Worm (Caenorhabditis elegans) whole organism, L1 larva: Measurements from ENCODE around the gene puf-8.

Source experiments
- C04F5.9 ChIP-seq: sonication (generic microtip); optimal IDR thresholded peaks from 2 replicates; lab custom pipeline; 2016; ENCODE audit warnings: missing genetic modification characterization, missing compliant biosample characterization
- Y116A8C.19 ChIP-seq: sonication (generic microtip); optimal IDR thresholded peaks from 2 replicates; lab custom pipeline; 2016; ENCODE audit warnings: missing compliant biosample characterization, missing genetic modification characterization, borderline replicate concordance
- ama-1 ChIP-seq: fragments of 150-350 bp; optimal IDR thresholded peaks from 2 replicates; lab custom pipeline; 2014
- blmp-1 ChIP-seq: fragments of 150-350 bp; optimal IDR thresholded peaks from 2 replicates; lab custom pipeline; 2014; ENCODE audit warnings: missing biosample characterization, missing genetic modification characterization
- ceh-63 ChIP-seq: fragments of 200-800 bp; sonication (Bioruptor generic); optimal IDR thresholded peaks from 2 replicates; lab custom pipeline; 2018; ENCODE audit warnings: mild to moderate bottlenecking, missing genetic modification characterization, missing compliant biosample characterization
- ceh-82 ChIP-seq, 3 experiments: fragments of 150-350 bp in 1 of 3; sonication (generic microtip) in 2 of 3; optimal IDR thresholded peaks; 2 replicates each; lab custom pipeline; 2014 to 2017; ENCODE audit warnings: missing biosample characterization in 3 of 3, missing genetic modification characterization in 3 of 3
- ceh-88 ChIP-seq: fragments of 200-800 bp; sonication (Bioruptor generic); IDR thresholded peaks from 2 replicates; pipeline ENCODE4 v1.3.6; 2022; ENCODE audit warnings: missing genetic modification characterization, missing compliant biosample characterization
- ceh-90 ChIP-seq: sonication (generic microtip); optimal IDR thresholded peaks from 2 replicates; lab custom pipeline; 2016; ENCODE audit warnings: missing genetic modification characterization, missing compliant biosample characterization
- dpl-1 ChIP-seq, 3 experiments: fragments of 150-350 bp in 2 of 3; sonication (generic microtip) in 1 of 3; optimal IDR thresholded peaks; 2 replicates each; lab custom pipeline; 2014 to 2017; ENCODE audit warnings: missing biosample characterization in 3 of 3, missing genetic modification characterization in 3 of 3, missing genetic modification reagents in 3 of 3
- dsc-1 ChIP-seq: sonication (generic microtip); optimal IDR thresholded peaks from 2 replicates; lab custom pipeline; 2016; ENCODE audit warnings: mild to moderate bottlenecking, missing genetic modification characterization, missing compliant biosample characterization
- egl-13 ChIP-seq: sonication (generic microtip); optimal IDR thresholded peaks from 2 replicates; lab custom pipeline; 2016; ENCODE audit warnings: missing genotype, missing genetic modification reagents, missing genetic modification characterization, missing compliant biosample characterization
- egl-27 ChIP-seq, 2 experiments: fragments of 150-350 bp in 1 of 2; sonication (generic microtip); optimal IDR thresholded peaks; 3 replicates each; lab custom pipeline; 2017 to 2018; ENCODE audit warnings: missing biosample characterization in 2 of 2, missing genetic modification characterization in 2 of 2, missing genetic modification reagents in 2 of 2
- elt-3 ChIP-seq, 6 experiments: fragments of 150-350 bp in 1 of 6; sonication (generic microtip); optimal IDR thresholded peaks; 2 replicates each; lab custom pipeline; 2017 to 2018; ENCODE audit warnings: missing biosample characterization in 6 of 6, missing genetic modification characterization in 6 of 6, inconsistent platforms in 1 of 6
- fos-1 ChIP-seq: fragments of 150-350 bp; optimal IDR thresholded peaks from 2 replicates; lab custom pipeline; 2014; ENCODE audit warnings: missing biosample characterization, missing genetic modification characterization
- grh-1 ChIP-seq: fragments of 200-800 bp; sonication (Bioruptor generic); IDR thresholded peaks from 2 replicates; pipeline ENCODE4 v1.3.6; 2022; ENCODE audit warnings: missing genetic modification reagents, missing genetic modification characterization, missing compliant biosample characterization
- hlh-4 ChIP-seq: sonication (generic microtip); optimal IDR thresholded peaks from 2 replicates; lab custom pipeline; 2016; ENCODE audit warnings: mild to moderate bottlenecking, missing genetic modification characterization, missing compliant biosample characterization
- hpl-2 ChIP-seq: fragments of 150-350 bp; optimal IDR thresholded peaks from 2 replicates; lab custom pipeline; 2014; ENCODE audit warnings: missing biosample characterization, missing genetic modification reagents, missing genetic modification characterization
- lin-13 ChIP-seq: fragments of 150-350 bp; optimal IDR thresholded peaks from 2 replicates; lab custom pipeline; 2014; ENCODE audit warnings: missing biosample characterization, missing genetic modification reagents, missing genetic modification characterization
- lin-14 ChIP-seq: fragments of 200-800 bp; sonication (Bioruptor generic); optimal IDR thresholded peaks from 2 replicates; lab custom pipeline; 2018; ENCODE audit warnings: mild to moderate bottlenecking, missing genetic modification characterization, moderate library complexity, missing compliant biosample characterization
- lin-35 ChIP-seq, 2 experiments: fragments of 150-350 bp; optimal IDR thresholded peaks; 2 replicates each; lab custom pipeline; 2014; ENCODE audit warnings: missing biosample characterization in 2 of 2, missing genetic modification characterization in 2 of 2, missing genetic modification reagents in 2 of 2
- lsy-2 ChIP-seq, 2 experiments: fragments of 150-350 bp; optimal IDR thresholded peaks; 2 replicates each; lab custom pipeline; 2014; ENCODE audit warnings: missing biosample characterization in 2 of 2, missing genetic modification characterization in 2 of 2
- mdl-1 ChIP-seq, 2 experiments: fragments of 150-350 bp; optimal IDR thresholded peaks; 2 replicates each; lab custom pipeline; 2014 to 2017; ENCODE audit warnings: missing biosample characterization in 2 of 2, missing genetic modification characterization in 2 of 2, inconsistent platforms in 1 of 2
- mef-2 ChIP-seq: fragments of 150-350 bp; optimal IDR thresholded peaks from 2 replicates; lab custom pipeline; 2014; ENCODE audit warnings: missing biosample characterization, missing genetic modification characterization
- nhr-11 ChIP-seq: fragments of 150-350 bp; optimal IDR thresholded peaks from 2 replicates; lab custom pipeline; 2014; ENCODE audit warnings: missing biosample characterization, missing genetic modification characterization
- nhr-19 ChIP-seq: fragments of 200-800 bp; sonication (Bioruptor generic); conservative IDR thresholded peaks from 2 replicates; pipeline ENCODE4 v1.3.6; 2022; ENCODE audit warnings: missing genetic modification characterization, missing compliant biosample characterization
- nhr-20 ChIP-seq: sonication (generic microtip); optimal IDR thresholded peaks from 2 replicates; lab custom pipeline; 2016; ENCODE audit warnings: mild to moderate bottlenecking, missing genetic modification characterization, missing compliant biosample characterization
- nhr-28 ChIP-seq: fragments of 150-350 bp; optimal IDR thresholded peaks from 2 replicates; lab custom pipeline; 2014; ENCODE audit warnings: missing biosample characterization, missing genetic modification characterization
- nhr-47 ChIP-seq: sonication (generic microtip); optimal IDR thresholded peaks from 2 replicates; lab custom pipeline; 2016; ENCODE audit warnings: mild to moderate bottlenecking, missing genetic modification characterization, moderate library complexity, missing compliant biosample characterization
- nhr-71 ChIP-seq: sonication (generic microtip); optimal IDR thresholded peaks from 2 replicates; lab custom pipeline; 2016; ENCODE audit warnings: mild to moderate bottlenecking, missing genetic modification characterization, moderate library complexity, missing compliant biosample characterization
- nhr-77 ChIP-seq: fragments of 150-350 bp; optimal IDR thresholded peaks from 2 replicates; lab custom pipeline; 2014; ENCODE audit warnings: missing biosample characterization, missing genetic modification characterization
- nhr-84 ChIP-seq: sonication (generic microtip); optimal IDR thresholded peaks from 2 replicates; lab custom pipeline; 2017; ENCODE audit warnings: missing biosample characterization, missing genetic modification characterization
- nhr-85 ChIP-seq: sonication (generic microtip); peaks from one replicate; lab custom pipeline; 2016; ENCODE audit warnings: missing genetic modification characterization, inconsistent platforms, missing compliant biosample characterization
- nhr-90 ChIP-seq: sonication (generic microtip); optimal IDR thresholded peaks from 2 replicates; lab custom pipeline; 2016; ENCODE audit warnings: mild to moderate bottlenecking, missing genetic modification characterization, missing compliant biosample characterization; ENCODE audit not compliant: poor library complexity
- rnt-1 ChIP-seq: sonication (generic microtip); optimal IDR thresholded peaks from 2 replicates; lab custom pipeline; 2016; ENCODE audit warnings: mild to moderate bottlenecking, missing genetic modification characterization, moderate library complexity, missing compliant biosample characterization
- skn-1 ChIP-seq: fragments of 150-350 bp; optimal IDR thresholded peaks from 2 replicates; lab custom pipeline; 2014; ENCODE audit warnings: missing biosample characterization, missing genetic modification characterization
- snpc-4 ChIP-seq: fragments of 150-350 bp; optimal IDR thresholded peaks from 2 replicates; lab custom pipeline; 2014; ENCODE audit warnings: missing biosample characterization, missing genetic modification characterization
- snu-23 ChIP-seq: sonication (generic microtip); optimal IDR thresholded peaks from 2 replicates; lab custom pipeline; 2016; ENCODE audit warnings: missing genetic modification characterization, missing compliant biosample characterization
- sox-4 ChIP-seq: sonication (generic microtip); optimal IDR thresholded peaks from 2 replicates; lab custom pipeline; 2016; ENCODE audit warnings: missing genetic modification characterization, missing compliant biosample characterization
- swsn-7 ChIP-seq: sonication (generic microtip); optimal IDR thresholded peaks from 2 replicates; lab custom pipeline; 2016; ENCODE audit warnings: missing genetic modification characterization, missing compliant biosample characterization
- tbx-2 ChIP-seq: sonication (generic microtip); optimal IDR thresholded peaks from 2 replicates; lab custom pipeline; 2016; ENCODE audit warnings: missing genetic modification characterization, missing compliant biosample characterization
- unc-130 ChIP-seq: fragments of 150-350 bp; optimal IDR thresholded peaks from 2 replicates; lab custom pipeline; 2017; ENCODE audit warnings: missing biosample characterization, missing genetic modification characterization, inconsistent platforms
- unc-62 ChIP-seq: fragments of 150-350 bp; optimal IDR thresholded peaks from 2 replicates; lab custom pipeline; 2014; ENCODE audit warnings: missing biosample characterization, missing genetic modification reagents, missing genetic modification characterization
- vab-15 ChIP-seq: sonication (generic microtip); optimal IDR thresholded peaks from 2 replicates; lab custom pipeline; 2017; ENCODE audit warnings: missing genotype, mild to moderate bottlenecking, missing genetic modification characterization, missing compliant biosample characterization
- xbp-1 ChIP-seq: sonication (generic microtip); optimal IDR thresholded peaks from 2 replicates; lab custom pipeline; 2016; ENCODE audit warnings: missing genetic modification characterization, missing compliant biosample characterization
- zip-4 ChIP-seq: fragments of 200-800 bp; sonication (Bioruptor generic); optimal IDR thresholded peaks from 2 replicates; lab custom pipeline; 2018; ENCODE audit warnings: mild to moderate bottlenecking, missing genetic modification characterization, moderate library complexity, missing compliant biosample characterization
- ztf-4 ChIP-seq: fragments of 150-350 bp; optimal IDR thresholded peaks from 2 replicates; lab custom pipeline; 2014; ENCODE audit warnings: missing biosample characterization, missing genetic modification characterization

Gene puf-8

ce11 chrII:7298197-7298682 lies at the start of gene puf-8:
TSS of gene puf-8 (minus strand) at chrII:7298247.
- no peak for TF ChIP-seq hlh-4 (tag; lab: Kevin White, UChicago)
- TF ChIP-seq nhr-77 (tag; lab: Kevin White, UChicago), result no peak
- TF ChIP-seq lin-35 (GFP tag; optimal IDR thresholded peaks at IDR 0.05; lab: Kevin White, UChicago), result no peak

DNA sequence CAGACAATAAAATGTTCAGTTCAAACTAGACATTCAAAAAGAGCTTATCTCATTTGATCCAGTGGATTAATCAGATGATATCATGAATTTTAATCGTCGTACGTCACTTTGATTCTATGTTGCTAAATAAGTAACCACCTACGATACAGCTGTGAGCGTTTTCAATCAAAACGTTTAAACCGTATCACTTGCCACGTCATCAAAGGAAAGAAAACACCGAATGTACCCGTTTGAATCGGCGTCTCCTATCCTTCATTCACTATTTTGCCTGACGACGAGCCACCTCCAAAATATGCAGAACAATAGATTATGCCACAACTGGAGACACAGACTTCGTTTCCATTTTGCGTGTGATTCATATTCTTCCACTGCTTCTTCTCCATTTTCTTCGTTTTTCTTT lies 47.8 kb upstream of the puf-8 start:
- no peak for TF ChIP-seq nhr-28 (tag; lab: Kevin White, UChicago)
- peak; percentile 34 for TF ChIP-seq nhr-84 (tag; lab: Kevin White, UChicago)
- TF ChIP-seq zip-4 (GFP tag; lab: Kevin White, UChicago), result peak; percentile 9
- TF ChIP-seq dsc-1 (tag; lab: Kevin White, UChicago), result peak; percentile 22
- TF ChIP-seq nhr-77 (tag; lab: Kevin White, UChicago), result no peak

- TF ChIP-seq skn-1 (tag; lab: Kevin White, UChicago), result no peak
- no peak for TF ChIP-seq egl-13 (tag; lab: Kevin White, UChicago)
- TF ChIP-seq ztf-4 (tag; lab: Kevin White, UChicago), result no peak
- no peak for TF ChIP-seq hpl-2 (GFP tag; lab: Kevin White, UChicago)
- TF ChIP-seq ama-1 (lab: Kevin White, UChicago), result peak; percentile 4
Measured at ce11 chrII:7343668-7344067, 45.6 kb upstream of the puf-8 start.

ce11 chrII:7342884-7343283 lies 44.8 kb upstream of the puf-8 start:
- TF ChIP-seq mef-2 (no peak), Y116A8C.19 (tag; lab: Kevin White, UChicago) (no peak), nhr-90 (tag; lab: Kevin White, UChicago) (peak; percentile 65), lin-13 (GFP tag; lab: Kevin White, UChicago) (peak; percentile 39), rnt-1 (tag; lab: Kevin White, UChicago) (no peak), C04F5.9 (no peak), elt-3 (tag; optimal IDR thresholded peaks at IDR 0.05; lab: Kevin White, UChicago) (peak; percentile 63 to 86 (median 76)), unc-62 (GFP tag; lab: Kevin White, UChicago) (no peak), skn-1 (tag; lab: Kevin White, UChicago) (no peak), ceh-88 (GFP tag; lab: Robert Waterston, UW) (no peak), dpl-1 (GFP tag; optimal IDR thresholded peaks at IDR 0.05; lab: Kevin White, UChicago) (peak in 1 of 3 experiments; percentile 13), sox-4 (tag; lab: Kevin White, UChicago) (no peak), lsy-2 (tag; optimal IDR thresholded peaks at IDR 0.05; lab: Kevin White, UChicago) (peak in 1 of 2 experiments; percentile 18), nhr-20 (tag; lab: Kevin White, UChicago) (peak; percentile 81), egl-27 (tag; optimal IDR thresholded peaks at IDR 0.05; lab: Kevin White, UChicago) (no peak), ceh-82 (tag; optimal IDR thresholded peaks at IDR 0.05; lab: Kevin White, UChicago) (no peak), lin-14 (peak; percentile 50), nhr-71 (peak; percentile 71), mdl-1 (tag; optimal IDR thresholded peaks at IDR 0.05; lab: Kevin White, UChicago) (peak in 1 of 2 experiments; percentile 85), blmp-1 (tag; lab: Kevin White, UChicago) (peak; percentile 86), tbx-2 (tag; lab: Kevin White, UChicago) (peak; percentile 65), ztf-4 (tag; lab: Kevin White, UChicago) (no peak), nhr-47 (tag; lab: Kevin White, UChicago) (no peak), lin-35 (GFP tag; optimal IDR thresholded peaks at IDR 0.05; lab: Kevin White, UChicago) (peak in 1 of 2 experiments; percentile 63), grh-1 (GFP tag; lab: Robert Waterston, UW) (0 out of 2 replicates have a peak, but pooled peaks have one; percentile 17), ceh-90 (tag; lab: Kevin White, UChicago) (no peak), hlh-4 (tag; lab: Kevin White, UChicago) (no peak), swsn-7 (tag; lab: Kevin White, UChicago) (no peak), fos-1 (tag; lab: Kevin White, UChicago) (no peak), snu-23 (peak; percentile 62), nhr-19 (GFP tag; lab: Robert Waterston, UW) (peak; percentile 92), vab-15 (no peak), snpc-4 (tag; lab: Kevin White, UChicago) (no peak), nhr-11 (tag; lab: Kevin White, UChicago) (no peak), egl-13 (tag; lab: Kevin White, UChicago) (no peak), xbp-1 (tag; lab: Kevin White, UChicago) (no peak), nhr-85 (tag; lab: Kevin White, UChicago) (peak; percentile 94), unc-130 (tag; lab: Kevin White, UChicago) (peak; percentile 72), ceh-63 (GFP tag; lab: Kevin White, UChicago) (no peak)
